Fruit fly (Drosophila melanogaster): ENCODE results near the gene CG1265.

The CG1265 gene

DNA sequence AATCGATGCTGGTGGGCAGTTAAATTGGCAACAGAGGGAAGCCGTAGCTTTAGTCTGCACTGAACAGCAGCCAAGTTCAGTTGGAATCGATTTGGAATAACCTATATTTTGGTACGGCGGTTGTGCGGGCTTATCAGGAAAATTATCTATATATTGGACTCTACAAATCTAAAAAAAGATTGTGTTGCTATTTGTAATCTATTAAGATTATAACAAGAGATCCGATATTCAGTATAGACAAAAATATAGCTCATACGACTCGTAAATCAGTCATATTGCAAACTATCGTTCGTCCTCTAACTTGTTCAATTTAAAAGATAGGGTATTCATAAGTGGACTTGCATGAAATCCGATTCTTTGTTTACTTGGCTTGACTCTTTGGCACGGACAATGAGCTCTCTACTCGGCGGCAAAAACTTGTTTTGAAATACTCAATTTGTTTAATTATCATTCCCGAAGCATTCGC is 34.0 kb downstream of the CG1265 start, which contains the start of gene Hexo1 (continued):
- TF ChIP-seq CG6654 (GFP tag; optimal IDR thresholded peaks at IDR 0.05) = no peak
- TF ChIP-seq CG10147 (GFP tag; optimal IDR thresholded peaks at IDR 0.05) = peak; percentile 3
- no peak for TF ChIP-seq CG4424 (GFP tag; optimal IDR thresholded peaks at IDR 0.05)
- TF ChIP-seq CG4617 (GFP tag; optimal IDR thresholded peaks at IDR 0.05; ENCODE audit: borderline replicate concordance) = no peak
- no peak for TF ChIP-seq CG5245 (GFP tag; optimal IDR thresholded peaks at IDR 0.05)
- no peak for TF ChIP-seq fru (optimal IDR thresholded peaks at IDR 0.05)
- no peak for TF ChIP-seq Dll (GFP tag; IDR thresholded peaks at IDR 0.05; ENCODE audit: partially characterized antibody)
- no peak for TF ChIP-seq MTF-1 (GFP tag; optimal IDR thresholded peaks at IDR 0.05; ENCODE audit: borderline replicate concordance)
- no peak for TF ChIP-seq cg (GFP tag; optimal IDR thresholded peaks at IDR 0.05)
- TF ChIP-seq D (optimal IDR thresholded peaks at IDR 0.05) = no peak
- no peak for TF ChIP-seq D (GFP tag; optimal IDR thresholded peaks at IDR 0.05)
- no peak for TF ChIP-seq Vsx1 (GFP tag; optimal IDR thresholded peaks at IDR 0.05)
- TF ChIP-seq oc (tag; optimal IDR thresholded peaks at IDR 0.05) = no peak
- peak; percentile 35 to 58 for TF ChIP-seq bsh (GFP tag; optimal IDR thresholded peaks at IDR 0.05)
- no peak for TF ChIP-seq TFAM (GFP tag; optimal IDR thresholded peaks at IDR 0.05)
- 0 out of 3 replicates have a peak, but pooled peaks have one; percentile 22 for TF ChIP-seq CG6791 (GFP tag; IDR thresholded peaks at IDR 0.05; ENCODE audit: partially characterized antibody)
- no peak for TF ChIP-seq shn (GFP tag; optimal IDR thresholded peaks at IDR 0.05)
- no peak for TF ChIP-seq CG8281 (tag; optimal IDR thresholded peaks at IDR 0.05)
- TF ChIP-seq fu2 (GFP tag; optimal IDR thresholded peaks at IDR 0.05) = no peak
- TF ChIP-seq bab2 (GFP tag; optimal IDR thresholded peaks at IDR 0.05) = peak; percentile 13
- no peak for TF ChIP-seq CG7357 (GFP tag; IDR thresholded peaks at IDR 0.05)
- TF ChIP-seq CG6813 (GFP tag; optimal IDR thresholded peaks at IDR 0.05) = no peak
- TF ChIP-seq pb (GFP tag; optimal IDR thresholded peaks at IDR 0.05) = no peak
- TF ChIP-seq gce (GFP tag; IDR thresholded peaks at IDR 0.05) = no peak
- TF ChIP-seq Ada2b (GFP tag; IDR thresholded peaks at IDR 0.05) = 0 out of 2 replicates have a peak, but pooled peaks have one; percentile 17
- TF ChIP-seq sug (tag; optimal IDR thresholded peaks at IDR 0.05) = peak; percentile 80
- TF ChIP-seq CG18599 (GFP tag; optimal IDR thresholded peaks at IDR 0.05) = no peak
- TF ChIP-seq CG1602 (GFP tag; optimal IDR thresholded peaks at IDR 0.05) = no peak
- TF ChIP-seq CG7987 (GFP tag; optimal IDR thresholded peaks at IDR 0.05) = no peak
- no peak for TF ChIP-seq MESR4 (GFP tag; optimal IDR thresholded peaks at IDR 0.05)
- peak; percentile 40 for TF ChIP-seq Fer1 (GFP tag; optimal IDR thresholded peaks at IDR 0.05)
- TF ChIP-seq CoRest (tag; optimal IDR thresholded peaks at IDR 0.05) = no peak
- no peak for TF ChIP-seq ind (GFP tag; optimal IDR thresholded peaks at IDR 0.05)
- TF ChIP-seq zf30C (GFP tag; optimal IDR thresholded peaks at IDR 0.05) = no peak
- no peak for TF ChIP-seq Awh (GFP tag; IDR thresholded peaks at IDR 0.05)
- no peak for TF ChIP-seq klu (GFP tag; IDR thresholded peaks at IDR 0.05)
- TF ChIP-seq tin (GFP tag; optimal IDR thresholded peaks at IDR 0.05) = no peak
- peak; percentile 20; the same call in 1 of the 3 replicates for TF ChIP-seq Dbx (GFP tag; IDR thresholded peaks at IDR 0.05)
- TF ChIP-seq pnt (GFP tag; optimal IDR thresholded peaks at IDR 0.05) = no peak
- peak; percentile 59 for TF ChIP-seq nom (GFP tag; optimal IDR thresholded peaks at IDR 0.05)
- peak; percentile 40 for TF ChIP-seq ATbp (GFP tag; optimal IDR thresholded peaks at IDR 0.05)
- no peak for TF ChIP-seq Adf1 (GFP tag; IDR thresholded peaks at IDR 0.05)
- no peak for TF ChIP-seq ken (GFP tag; IDR thresholded peaks at IDR 0.05)
